Fruit fly (Drosophila melanogaster): ENCODE data around the gene CG14321.

The CG14321 gene

dm6 chr3R:17684854-17685253, 48.5 kb upstream of the CG14321 start, which contains the start of the genes CG31251 and CG31360 (continued):
- peak; percentile 57 for TF ChIP-seq lbe (GFP tag; optimal IDR thresholded peaks at IDR 0.05)
- TF ChIP-seq CG6689 (GFP tag; IDR thresholded peaks at IDR 0.05): no peak
- TF ChIP-seq Gug (GFP tag; IDR thresholded peaks at IDR 0.05): no peak
- no peak for TF ChIP-seq CG15601 (tag; optimal IDR thresholded peaks at IDR 0.05)
- no peak for TF ChIP-seq B-H1 (GFP tag; IDR thresholded peaks at IDR 0.05)
- no peak for TF ChIP-seq Kr (GFP tag; optimal IDR thresholded peaks at IDR 0.05)
- TF ChIP-seq jigr1 (GFP tag; IDR thresholded peaks at IDR 0.05): no peak
- no peak for TF ChIP-seq Hr78 (GFP tag; optimal IDR thresholded peaks at IDR 0.05)
- TF ChIP-seq CG11560 (tag; IDR thresholded peaks at IDR 0.05): no peak
- TF ChIP-seq CG5245 (GFP tag; optimal IDR thresholded peaks at IDR 0.05): no peak
- no peak for TF ChIP-seq C15 (GFP tag; IDR thresholded peaks at IDR 0.05)
- no peak for TF ChIP-seq CG7839 (tag; optimal IDR thresholded peaks at IDR 0.05)
- no peak for TF ChIP-seq gsb (GFP tag; IDR thresholded peaks at IDR 0.05)
- TF ChIP-seq phol (tag; optimal IDR thresholded peaks at IDR 0.05): peak; percentile 41
- peak; percentile 31 for TF ChIP-seq Med (GFP tag)
- TF ChIP-seq run (tag; optimal IDR thresholded peaks at IDR 0.05): no peak
- no peak for TF ChIP-seq Six4 (GFP tag; optimal IDR thresholded peaks at IDR 0.05)
- peak; percentile 90 for TF ChIP-seq Scr (GFP tag; IDR thresholded peaks at IDR 0.05; ENCODE audit: partially characterized antibody)
- peak; percentile 23 for TF ChIP-seq HmgZ (tag; optimal IDR thresholded peaks at IDR 0.05)
- no peak for TF ChIP-seq h (optimal IDR thresholded peaks at IDR 0.05)
- TF ChIP-seq gt (GFP tag; IDR thresholded peaks at IDR 0.05): no peak
- no peak for TF ChIP-seq CG6765 (GFP tag; optimal IDR thresholded peaks at IDR 0.05)
- TF ChIP-seq CG16815 (GFP tag; optimal IDR thresholded peaks at IDR 0.05): no peak
- TF ChIP-seq Max (GFP tag; optimal IDR thresholded peaks at IDR 0.05): no peak
- no peak for TF ChIP-seq ERR (GFP tag; optimal IDR thresholded peaks at IDR 0.05)
- no peak for TF ChIP-seq sens-2 (GFP tag; IDR thresholded peaks at IDR 0.05)
- no peak for TF ChIP-seq CG12236 (GFP tag; optimal IDR thresholded peaks at IDR 0.05)
- TF ChIP-seq CG3726 (GFP tag; IDR thresholded peaks at IDR 0.05): no peak
- no peak for TF ChIP-seq H2.0 (GFP tag; IDR thresholded peaks at IDR 0.05)
- TF ChIP-seq NK7.1 (GFP tag; optimal IDR thresholded peaks at IDR 0.05): no peak
- TF ChIP-seq usp (GFP tag; optimal IDR thresholded peaks at IDR 0.05): no peak
- TF ChIP-seq Antp (GFP tag; optimal IDR thresholded peaks at IDR 0.05): no peak
- TF ChIP-seq CG9215 (GFP tag; IDR thresholded peaks at IDR 0.05): no peak
- TF ChIP-seq ash1 (GFP tag; optimal IDR thresholded peaks at IDR 0.05): no peak
- TF ChIP-seq repo (GFP tag; optimal IDR thresholded peaks at IDR 0.05): no peak
- no peak for TF ChIP-seq wor (GFP tag; IDR thresholded peaks at IDR 0.05)
- no peak for TF ChIP-seq slp2 (GFP tag; optimal IDR thresholded peaks at IDR 0.05)
- TF ChIP-seq CG1024 (GFP tag; IDR thresholded peaks at IDR 0.05): no peak
- no peak for TF ChIP-seq Atf-2 (GFP tag; optimal IDR thresholded peaks at IDR 0.05)
- TF ChIP-seq BtbVII (GFP tag; optimal IDR thresholded peaks at IDR 0.05): no peak
- TF ChIP-seq CG8290 (GFP tag; optimal IDR thresholded peaks at IDR 0.05): peak; percentile 15
- TF ChIP-seq CG8290 (tag; optimal IDR thresholded peaks at IDR 0.05): no peak
- TF ChIP-seq CG13894 (tag; optimal IDR thresholded peaks at IDR 0.05): no peak
- no peak for TF ChIP-seq Awh (GFP tag; IDR thresholded peaks at IDR 0.05)
- no peak for TF ChIP-seq dmrt99B (tag; optimal IDR thresholded peaks at IDR 0.05)
- no peak for TF ChIP-seq crc (GFP tag; optimal IDR thresholded peaks at IDR 0.05)
- TF ChIP-seq NFAT (GFP tag; IDR thresholded peaks at IDR 0.05): no peak
- peak; percentile 76 for TF ChIP-seq inv (GFP tag; IDR thresholded peaks at IDR 0.05; ENCODE audit: partially characterized antibody)
- TF ChIP-seq CG7963 (GFP tag; IDR thresholded peaks at IDR 0.05; ENCODE audit: partially characterized antibody): no peak; the same call in 2 of the 3 replicates
- no peak for TF ChIP-seq D19B (GFP tag; optimal IDR thresholded peaks at IDR 0.05)
- TF ChIP-seq HLH3B (GFP tag; IDR thresholded peaks at IDR 0.05): no peak
- no peak for TF ChIP-seq E2f1 (GFP tag; IDR thresholded peaks at IDR 0.05)
- TF ChIP-seq CG1647 (GFP tag; optimal IDR thresholded peaks at IDR 0.05): no peak
- TF ChIP-seq p53 (GFP tag; optimal IDR thresholded peaks at IDR 0.05): no peak
